Worm (Caenorhabditis elegans) whole organism, mixed stage, embryonic: ENCODE data around the gene F15G9.1.

Source experiments
- blmp-1 ChIP-seq: fragments of 150-350 bp; optimal IDR thresholded peaks from 2 replicates; lab custom pipeline; 2014; ENCODE audit warnings: missing biosample characterization, missing genetic modification characterization
- lsy-2 ChIP-seq: fragments of 150-350 bp; optimal IDR thresholded peaks from 2 replicates; lab custom pipeline; 2014; ENCODE audit warnings: missing biosample characterization, missing genetic modification characterization
- ztf-11 ChIP-seq: fragments of 150-350 bp; optimal IDR thresholded peaks from 2 replicates; lab custom pipeline; 2014; ENCODE audit warnings: missing biosample characterization, missing genetic modification characterization

ce11 chrX:9690445-9690844 is 15.7 kb upstream of the F15G9.1 start, which contains the start of gene npr-18:
- no peak for TF ChIP-seq ztf-11
- TF ChIP-seq blmp-1 (tag; lab: Kevin White, UChicago): no peak
- TF ChIP-seq lsy-2: no peak
